Fruit fly (Drosophila melanogaster) whole organism, prepupa: Measurements from ENCODE around the gene t-Grip91.

ENCODE experiments used
- CG10631 ChIP-seq: fragments of 200-800 bp; sonication (Bioruptor generic); optimal IDR thresholded peaks from 2 replicates; lab custom pipeline; 2016; ENCODE audit warnings: missing biosample characterization, missing genetic modification characterization
- CG10669 ChIP-seq: fragments of 200-800 bp; sonication (Bioruptor generic); optimal IDR thresholded peaks from 3 replicates; lab custom pipeline; 2018; ENCODE audit warnings: missing biosample characterization, mild to moderate bottlenecking, missing genetic modification characterization, moderate library complexity
- CG11294 ChIP-seq: fragments of 200-800 bp; sonication (Bioruptor generic); IDR thresholded peaks from 2 replicates; pipeline ENCODE4 v1.3.6; 2022; ENCODE audit warnings: missing biosample characterization, missing genetic modification characterization
- CG11762 ChIP-seq: fragments of 200-800 bp; sonication (Bioruptor generic); optimal IDR thresholded peaks from 3 replicates; lab custom pipeline; 2016; ENCODE audit warnings: missing biosample characterization, missing genetic modification characterization; ENCODE audit not compliant: insufficient read depth
- CG15336 ChIP-seq: fragments of 200-800 bp; sonication (Bioruptor generic); IDR thresholded peaks from 2 replicates; pipeline ENCODE4 v1.3.6; 2022; ENCODE audit warnings: missing biosample characterization, missing genetic modification characterization
- CG1621 ChIP-seq: fragments of 200-800 bp; sonication (Bioruptor generic); optimal IDR thresholded peaks from 3 replicates; lab custom pipeline; 2018; ENCODE audit warnings: missing biosample characterization, mild to moderate bottlenecking, missing genetic modification characterization
- CG3032 ChIP-seq: fragments of 200-800 bp; optimal IDR thresholded peaks from 2 replicates; lab custom pipeline; 2019; ENCODE audit warnings: missing biosample characterization, mild to moderate bottlenecking, missing genetic modification characterization, moderate library complexity
- CG32006 ChIP-seq: fragments of 200-800 bp; sonication (Bioruptor generic); optimal IDR thresholded peaks from 3 replicates; lab custom pipeline; 2017; ENCODE audit warnings: missing biosample characterization, mild to moderate bottlenecking, missing genetic modification characterization
- CG34406 ChIP-seq: fragments of 200-800 bp; sonication (Bioruptor generic); optimal IDR thresholded peaks from 3 replicates; lab custom pipeline; 2016; ENCODE audit warnings: missing biosample characterization, missing genetic modification characterization
- CG3919 ChIP-seq: fragments of 200-800 bp; sonication (Bioruptor generic); optimal IDR thresholded peaks from 3 replicates; lab custom pipeline; 2016; ENCODE audit warnings: missing biosample characterization, missing genetic modification characterization
- CG6792 ChIP-seq: fragments of 200-800 bp; sonication (Bioruptor generic); optimal IDR thresholded peaks from 3 replicates; lab custom pipeline; 2016; ENCODE audit warnings: missing biosample characterization, missing genetic modification characterization
- CG6808 ChIP-seq: fragments of 200-800 bp; sonication (Bioruptor generic); optimal IDR thresholded peaks from 3 replicates; lab custom pipeline; 2017; ENCODE audit warnings: missing biosample characterization, missing genetic modification characterization, mild to moderate bottlenecking, moderate library complexity, missing genetic modification reagents
- CG6854 ChIP-seq: fragments of 200-800 bp; sonication (Bioruptor generic); optimal IDR thresholded peaks from 2 replicates; lab custom pipeline; 2017; ENCODE audit warnings: missing biosample characterization, mild to moderate bottlenecking, missing genetic modification characterization
- CG7368 ChIP-seq: fragments of 200-800 bp; sonication (Bioruptor generic); optimal IDR thresholded peaks from 3 replicates; lab custom pipeline; 2016; ENCODE audit warnings: missing biosample characterization, missing genetic modification characterization
- CG8119 ChIP-seq: fragments of 200-800 bp; sonication (Bioruptor generic); IDR thresholded peaks from 3 replicates; pipeline ENCODE4 v1.3.6; 2022; ENCODE audit warnings: missing biosample characterization, missing genetic modification characterization
- CG8632 ChIP-seq: fragments of 200-800 bp; sonication (Bioruptor generic); optimal IDR thresholded peaks from 3 replicates; lab custom pipeline; 2016; ENCODE audit warnings: missing biosample characterization, missing genetic modification characterization
- Eip75B ChIP-seq: fragments of 200-800 bp; sonication (Bioruptor generic); optimal IDR thresholded peaks from 3 replicates; lab custom pipeline; 2016; ENCODE audit warnings: missing biosample characterization, missing genetic modification characterization
- Eip78C ChIP-seq: fragments of 200-800 bp; sonication (Bioruptor generic); peaks from one replicate; lab custom pipeline; 2016; ENCODE audit warnings: missing biosample characterization, missing genetic modification characterization
- Eip93F ChIP-seq: fragments of 200-800 bp; sonication (Bioruptor generic); optimal IDR thresholded peaks from 2 replicates; lab custom pipeline; 2016; ENCODE audit warnings: missing biosample characterization, mild to moderate bottlenecking, missing genetic modification characterization
- Ets96B ChIP-seq: fragments of 200-800 bp; optimal IDR thresholded peaks from 2 replicates; lab custom pipeline; 2019; ENCODE audit warnings: missing biosample characterization, mild to moderate bottlenecking, missing genetic modification characterization, moderate library complexity
- Gug ChIP-seq: fragments of 200-800 bp; sonication (Bioruptor generic); IDR thresholded peaks from 2 replicates; pipeline ENCODE4 v1.3.6; 2022; ENCODE audit warnings: missing biosample characterization, missing genetic modification characterization
- Hr38 ChIP-seq: sonication (Bioruptor generic); optimal IDR thresholded peaks from 2 replicates; lab custom pipeline; 2016; ENCODE audit warnings: missing biosample characterization, missing genetic modification characterization
- Hr4 ChIP-seq: fragments of 200-800 bp; sonication (Bioruptor generic); optimal IDR thresholded peaks from 3 replicates; lab custom pipeline; 2016; ENCODE audit warnings: missing biosample characterization, missing genetic modification characterization
- Met ChIP-seq: fragments of 200-800 bp; sonication (Bioruptor generic); optimal IDR thresholded peaks from 3 replicates; lab custom pipeline; 2016; ENCODE audit warnings: missing biosample characterization, missing genetic modification characterization
- Sox14 ChIP-seq: fragments of 200-800 bp; sonication (Bioruptor generic); optimal IDR thresholded peaks from 3 replicates; lab custom pipeline; 2016; ENCODE audit warnings: missing biosample characterization, missing genetic modification characterization
- achi ChIP-seq: fragments of 200-800 bp; sonication (Bioruptor generic); optimal IDR thresholded peaks from 3 replicates; lab custom pipeline; 2016; ENCODE audit warnings: missing biosample characterization, missing genetic modification characterization
- cyc ChIP-seq: fragments of 200-800 bp; sonication (Bioruptor generic); optimal IDR thresholded peaks from 3 replicates; lab custom pipeline; 2016; ENCODE audit warnings: missing biosample characterization, missing genetic modification characterization
- dac ChIP-seq: fragments of 200-800 bp; sonication (Bioruptor generic); optimal IDR thresholded peaks from 2 replicates; lab custom pipeline; 2017; ENCODE audit warnings: missing biosample characterization, mild to moderate bottlenecking, missing genetic modification characterization
- dsx ChIP-seq: fragments of 200-800 bp; optimal IDR thresholded peaks from 3 replicates; lab custom pipeline; 2019; ENCODE audit warnings: missing biosample characterization, mild to moderate bottlenecking, missing genetic modification characterization, moderate library complexity; ENCODE audit not compliant: poor library complexity, severe bottlenecking
- eg ChIP-seq: fragments of 200-800 bp; sonication (Bioruptor generic); IDR thresholded peaks from 3 replicates; pipeline ENCODE4 v1.3.6; 2022; ENCODE audit warnings: missing biosample characterization, missing genetic modification characterization
- esn ChIP-seq: fragments of 200-800 bp; sonication (Bioruptor generic); optimal IDR thresholded peaks from 2 replicates; lab custom pipeline; 2016; ENCODE audit warnings: missing biosample characterization, mild to moderate bottlenecking, missing genetic modification characterization, moderate library complexity
- fkh ChIP-seq: fragments of 200-800 bp; sonication (Bioruptor generic); optimal IDR thresholded peaks from 3 replicates; lab custom pipeline; 2017; ENCODE audit warnings: missing biosample characterization, mild to moderate bottlenecking, missing genetic modification characterization, moderate library complexity
- salr ChIP-seq, 2 experiments: fragments of 200-800 bp; sonication (Bioruptor generic); optimal IDR thresholded peaks; 3 replicates each; lab custom pipeline; 2016 to 2018; ENCODE audit warnings: missing biosample characterization in 2 of 2, missing genetic modification characterization in 2 of 2, mild to moderate bottlenecking in 1 of 2
- svp ChIP-seq: fragments of 200-800 bp; sonication (Bioruptor generic); peaks from one replicate; lab custom pipeline; 2016; ENCODE audit warnings: missing biosample characterization, missing genetic modification characterization
- vri ChIP-seq: fragments of 200-800 bp; sonication (Bioruptor generic); optimal IDR thresholded peaks from 3 replicates; lab custom pipeline; 2016; ENCODE audit warnings: missing biosample characterization, mild to moderate bottlenecking, missing genetic modification characterization

Gene t-Grip91

DNA sequence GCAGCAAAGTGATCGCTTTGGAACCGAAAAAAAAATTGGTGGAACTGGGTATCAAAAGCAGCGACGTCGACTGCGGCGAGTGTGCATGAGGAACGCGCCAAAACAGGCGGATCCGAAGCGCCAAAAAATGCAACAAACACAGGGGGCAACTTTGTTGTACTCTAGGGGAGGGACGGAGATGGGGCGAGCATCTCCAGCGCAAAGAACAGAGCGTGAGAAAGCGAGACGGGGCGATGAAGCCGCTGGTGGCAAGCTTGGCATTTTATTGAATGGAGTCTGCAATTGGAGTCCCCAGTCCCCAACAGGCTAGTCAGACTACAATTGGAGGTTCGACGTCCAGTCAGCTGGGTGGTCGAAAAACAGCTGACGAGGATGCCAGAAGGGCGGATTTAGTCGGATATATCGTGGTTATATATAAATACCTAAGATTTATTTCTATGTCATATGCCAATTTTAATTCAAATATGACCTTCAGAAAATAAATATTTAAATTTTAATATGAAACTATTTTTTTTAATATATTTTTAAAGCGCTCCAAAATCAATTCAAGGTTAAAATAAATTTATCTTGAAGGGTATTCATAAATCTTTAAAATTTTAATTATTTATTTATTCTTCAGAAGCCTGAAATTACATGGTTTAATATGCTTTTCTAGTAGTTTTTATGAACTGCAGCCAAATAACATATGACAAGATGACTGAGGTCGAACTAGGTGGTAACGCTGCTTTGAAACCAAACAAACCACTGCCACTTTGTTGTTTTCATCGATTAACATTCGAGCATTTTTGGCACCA, 37.1 kb upstream of the t-Grip91 start (continued):
- TF ChIP-seq CG7368 (GFP tag; lab: Kevin White, UChicago) (no peak), CG3919 (GFP tag; lab: Kevin White, UChicago) (peak; percentile 84), CG11294 (GFP tag; lab: Robert Waterston, UW) (no peak), CG8119 (GFP tag; lab: Robert Waterston, UW) (peak; percentile 89), Hr4 (peak; percentile 47), salr (GFP tag; optimal IDR thresholded peaks at IDR 0.05; lab: Kevin White, UChicago) (peak in 1 of 2 experiments; percentile 87), svp (GFP tag; lab: Kevin White, UChicago) (peak; percentile 78), CG32006 (GFP tag; lab: Kevin White, UChicago) (peak; percentile 92), CG8632 (GFP tag; lab: Kevin White, UChicago) (peak; percentile 86), Eip78C (GFP tag; lab: Kevin White, UChicago) (peak; percentile 89), Hr38 (GFP tag; lab: Kevin White, UChicago) (no peak), CG6792 (GFP tag; lab: Kevin White, UChicago) (peak; percentile 77), achi (GFP tag; lab: Kevin White, UChicago) (peak; percentile 79), esn (GFP tag; lab: Kevin White, UChicago) (peak; percentile 82), CG10631 (GFP tag; lab: Kevin White, UChicago) (peak; percentile 90), eg (GFP tag; lab: Robert Waterston, UW) (no peak; the same call in 1 of the 3 replicates), Eip93F (no peak), CG10669 (GFP tag; lab: Kevin White, UChicago) (peak; percentile 77), dac (GFP tag; lab: Kevin White, UChicago) (peak; percentile 71), CG1621 (tag; lab: Kevin White, UChicago) (peak; percentile 20), Gug (GFP tag; lab: Robert Waterston, UW) (peak; percentile 36; the same call in 1 of the 2 replicates), CG34406 (GFP tag; lab: Kevin White, UChicago) (peak; percentile 90), fkh (GFP tag; lab: Kevin White, UChicago) (peak; percentile 70), Eip75B (peak; percentile 53), cyc (GFP tag; lab: Kevin White, UChicago) (peak; percentile 75), dsx (GFP tag; lab: Kevin White, UChicago) (peak; percentile 99), vri (peak; percentile 35), CG6854 (peak; percentile 49), CG3032 (tag; lab: Kevin White, UChicago) (peak; percentile 92), CG11762 (GFP tag; lab: Kevin White, UChicago) (peak; percentile 76), CG6808 (no peak)
- TF ChIP-seq, all 60 proteins: peak for 50

DNA sequence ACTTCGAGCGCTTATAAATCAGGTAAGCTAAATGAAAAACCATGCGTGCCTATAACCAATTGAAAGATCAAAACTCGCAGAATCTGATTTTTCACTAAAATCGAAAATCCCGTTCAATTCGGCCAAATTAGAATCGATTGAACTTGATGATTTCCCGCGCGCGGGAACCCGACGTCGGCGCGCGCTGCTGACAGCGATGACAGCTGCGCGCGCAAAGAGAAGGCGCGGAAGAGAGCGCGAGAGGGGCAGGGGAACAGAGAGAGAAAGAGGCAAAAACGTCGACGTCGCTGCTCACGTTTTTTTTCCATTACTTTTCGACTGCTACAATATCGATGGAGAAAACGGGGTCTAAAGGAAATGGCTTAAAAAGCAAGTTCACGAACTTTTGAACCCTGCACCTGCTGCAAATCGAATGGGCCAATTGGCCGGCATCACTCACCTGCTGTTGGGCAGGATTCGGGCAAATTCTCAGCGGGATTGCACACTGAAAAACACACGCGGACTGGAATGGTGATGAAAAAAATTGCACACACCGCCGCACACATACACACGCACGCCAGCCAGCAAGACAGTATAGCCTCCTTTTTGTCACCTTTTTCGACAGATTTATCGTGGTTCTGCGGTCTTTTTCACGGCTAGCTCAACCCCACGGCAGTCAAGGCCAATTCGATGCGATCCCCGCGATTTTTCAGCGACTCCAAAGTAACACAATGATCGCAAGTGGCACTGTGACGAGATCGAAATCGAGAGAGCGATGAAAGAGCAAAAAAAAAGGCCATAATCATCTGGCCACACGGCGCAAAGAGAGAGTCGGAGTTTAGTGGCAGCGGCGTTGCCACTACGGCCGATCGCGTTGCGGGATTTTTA, 36.3 kb upstream of the t-Grip91 start, which contains the start of gene CycE:
TSS of gene CycE (minus strand) at position 757 of the 867 bp plus-strand sequence.
- TF ChIP-seq Hr38 (GFP tag; lab: Kevin White, UChicago) (no peak), Eip78C (GFP tag; lab: Kevin White, UChicago) (peak; percentile 73), Sox14 (GFP tag; lab: Kevin White, UChicago) (no peak), svp (GFP tag; lab: Kevin White, UChicago) (peak; percentile 70), achi (GFP tag; lab: Kevin White, UChicago) (peak; percentile 13), CG15336 (GFP tag; lab: Robert Waterston, UW) (0 out of 2 replicates have a peak, but pooled peaks have one; percentile 12)

dm6 chr2L:15748261-15748553, 35.7 kb upstream of the t-Grip91 start:
- TF ChIP-seq Met (GFP tag; lab: Kevin White, UChicago) = no peak
- TF ChIP-seq Ets96B = no peak
- TF ChIP-seq CG15336 (GFP tag; lab: Robert Waterston, UW) = no peak
- no peak for TF ChIP-seq CG6808
- no peak for TF ChIP-seq achi (GFP tag; lab: Kevin White, UChicago)
- TF ChIP-seq Hr4 = no peak
